Worm (Caenorhabditis elegans): ENCODE measurements around the gene Y51H4A.23.

The Y51H4A.23 gene

ce11 chrIV:16718651-16719050, 4.1 kb upstream of the Y51H4A.23 start:
- TF ChIP-seq ztf-11 (tag; optimal IDR thresholded peaks at IDR 0.05) = no peak
- no peak for TF ChIP-seq ceh-16 (tag; optimal IDR thresholded peaks at IDR 0.05)
- TF ChIP-seq fkh-10 (GFP tag; optimal IDR thresholded peaks at IDR 0.05) = no peak
- no peak for TF ChIP-seq lsy-12 (tag; optimal IDR thresholded peaks at IDR 0.05)
- TF ChIP-seq hmg-11 (tag; optimal IDR thresholded peaks at IDR 0.05) = no peak
- TF ChIP-seq mdl-1 (tag; optimal IDR thresholded peaks at IDR 0.05) = no peak
- no peak for TF ChIP-seq ceh-28 (tag; optimal IDR thresholded peaks at IDR 0.05)
- no peak for TF ChIP-seq lin-39 (tag; optimal IDR thresholded peaks at IDR 0.05)
- no peak for TF ChIP-seq nhr-77 (tag; optimal IDR thresholded peaks at IDR 0.05)
- TF ChIP-seq ama-1 (optimal IDR thresholded peaks at IDR 0.05) = no peak
- no peak for TF ChIP-seq daf-12 (tag; optimal IDR thresholded peaks at IDR 0.05)
- TF ChIP-seq nhr-23 (tag; optimal IDR thresholded peaks at IDR 0.05) = no peak
- TF ChIP-seq mml-1 (tag; optimal IDR thresholded peaks at IDR 0.05) = no peak
- no peak for TF ChIP-seq ZK546.5 (tag; optimal IDR thresholded peaks at IDR 0.05)
- no peak for TF ChIP-seq ceh-82 (tag; optimal IDR thresholded peaks at IDR 0.05)
- no peak for TF ChIP-seq sea-2 (GFP tag; optimal IDR thresholded peaks at IDR 0.05)
- no peak for TF ChIP-seq R02D3.7 (tag; optimal IDR thresholded peaks at IDR 0.05)
- TF ChIP-seq fos-1 (tag; optimal IDR thresholded peaks at IDR 0.05) = no peak
- no peak for TF ChIP-seq pqm-1 (tag; optimal IDR thresholded peaks at IDR 0.05)

DNA sequence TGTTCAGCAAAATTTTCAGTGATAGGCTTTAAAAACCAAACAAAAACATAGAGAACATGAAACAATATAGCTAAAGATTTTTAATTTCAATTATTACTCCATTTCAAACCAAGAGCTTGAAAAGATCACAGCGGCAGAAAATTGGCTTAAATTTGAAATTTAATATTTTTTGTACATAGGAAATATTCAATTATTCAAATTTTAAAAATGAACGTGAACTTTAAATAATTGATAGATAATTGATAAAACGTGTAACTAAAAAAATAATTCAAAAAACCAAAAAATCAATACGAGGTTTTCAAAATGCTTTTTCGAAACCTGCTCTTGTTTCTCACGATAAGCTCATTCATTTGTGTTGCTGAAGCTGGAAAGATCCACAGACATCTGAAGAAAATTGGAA, 2.3 kb upstream of the Y51H4A.23 start, which contains the start of gene Y51H4A.22:
Gene Y51H4A.22, plus strand, starts transcription at position 301 of the 400 bp plus-strand sequence.
- TF ChIP-seq nfya-1 (tag; optimal IDR thresholded peaks at IDR 0.05; ENCODE audit: insufficient read depth) = no peak
- TF ChIP-seq hmg-11 (tag; optimal IDR thresholded peaks at IDR 0.05) = no peak
- TF ChIP-seq mdl-1 (tag; optimal IDR thresholded peaks at IDR 0.05) = no peak
- TF ChIP-seq nhr-11 (tag; optimal IDR thresholded peaks at IDR 0.05) = no peak
- no peak for TF ChIP-seq elt-2 (tag; optimal IDR thresholded peaks at IDR 0.05)
- no peak for TF ChIP-seq unc-39 (tag; optimal IDR thresholded peaks at IDR 0.05)
- no peak for TF ChIP-seq ZK546.5 (tag; optimal IDR thresholded peaks at IDR 0.05)

- TF ChIP-seq unc-62 (GFP tag; optimal IDR thresholded peaks at IDR 0.05) = no peak
- no peak for TF ChIP-seq sea-2 (GFP tag; optimal IDR thresholded peaks at IDR 0.05)
Measured at ce11 chrIV:16722000-16722607, 612 bp upstream of the Y51H4A.23 start.

DNA sequence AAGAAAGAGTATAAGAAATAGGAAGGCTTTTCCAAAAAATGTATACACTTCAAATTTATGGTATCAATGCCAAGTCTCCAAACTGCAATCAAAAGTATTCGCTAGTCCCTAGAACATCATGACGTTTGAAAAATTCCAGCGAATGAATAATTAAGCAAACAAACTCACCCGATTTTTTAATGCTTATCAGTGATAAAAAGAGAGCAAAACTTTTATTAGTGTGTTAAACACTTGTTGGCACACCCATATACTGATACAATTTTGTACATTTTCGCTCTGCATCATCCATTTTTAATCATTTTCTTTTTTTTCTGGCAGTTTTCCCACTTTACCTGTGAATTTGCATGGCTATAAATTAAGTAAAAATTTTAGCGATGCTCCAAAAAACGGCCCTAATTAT, 13.2 kb downstream of the Y51H4A.23 start, which contains the start of gene Y51H4A.25:
Gene Y51H4A.25, plus strand, starts transcription at position 373 of the 400 bp plus-strand sequence.
- TF ChIP-seq pha-4 (tag; optimal IDR thresholded peaks at IDR 0.05) (peak; percentile 18), snpc-4 (tag; optimal IDR thresholded peaks at IDR 0.05) (no peak), fkh-10 (GFP tag; optimal IDR thresholded peaks at IDR 0.05) (no peak), pqm-1 (tag; optimal IDR thresholded peaks at IDR 0.05) (peak; percentile 63), nhr-43 (tag; optimal IDR thresholded peaks at IDR 0.05; ENCODE audit: poor library complexity, severe bottlenecking) (no peak), nhr-77 (tag; optimal IDR thresholded peaks at IDR 0.05) (no peak), R02D3.7 (tag; optimal IDR thresholded peaks at IDR 0.05) (no peak), daf-12 (tag; optimal IDR thresholded peaks at IDR 0.05) (no peak), nhr-11 (tag; optimal IDR thresholded peaks at IDR 0.05) (no peak), elt-2 (tag; optimal IDR thresholded peaks at IDR 0.05) (peak; percentile 60), tbx-2 (tag; optimal IDR thresholded peaks at IDR 0.05) (no peak), lin-39 (tag; optimal IDR thresholded peaks at IDR 0.05) (no peak), hmg-11 (tag; optimal IDR thresholded peaks at IDR 0.05) (no peak), ceh-82 (tag; optimal IDR thresholded peaks at IDR 0.05) (no peak), eor-1 (tag; optimal IDR thresholded peaks at IDR 0.05) (no peak)

DNA sequence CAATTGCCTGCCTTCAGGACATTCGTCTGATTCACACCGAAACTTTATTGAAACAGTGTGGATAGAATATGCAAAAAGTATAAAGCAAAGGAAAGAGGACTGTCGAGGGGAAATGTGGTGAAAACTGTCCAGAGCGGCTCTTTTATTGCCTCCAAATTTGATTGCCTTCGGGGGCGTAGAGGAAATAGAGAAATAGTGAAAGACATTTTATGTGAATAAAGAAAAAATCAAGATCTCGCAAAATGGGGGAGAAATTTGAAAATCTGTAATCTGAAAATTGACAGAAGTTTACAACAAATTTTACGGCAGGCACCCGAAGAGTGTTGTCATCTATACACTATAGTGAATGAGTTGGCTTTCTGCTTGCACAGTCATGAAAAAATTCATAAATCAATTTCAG, 18.1 kb downstream of the Y51H4A.23 start, which contains the start of gene Y51H4A.24:
Gene Y51H4A.24, minus strand, starts transcription at position 101 of the 400 bp plus-strand sequence.
- TF ChIP-seq hmg-11 (tag; optimal IDR thresholded peaks at IDR 0.05) (no peak), nfya-1 (tag; optimal IDR thresholded peaks at IDR 0.05; ENCODE audit: insufficient read depth) (no peak), nhr-67 (tag; optimal IDR thresholded peaks at IDR 0.05) (no peak), fkh-2 (tag; optimal IDR thresholded peaks at IDR 0.05) (no peak), skn-1 (tag; optimal IDR thresholded peaks at IDR 0.05) (no peak), ceh-9 (tag; optimal IDR thresholded peaks at IDR 0.05) (no peak), ZK546.5 (tag; optimal IDR thresholded peaks at IDR 0.05) (no peak), nhr-237 (tag; optimal IDR thresholded peaks at IDR 0.05) (no peak), egl-27 (tag; optimal IDR thresholded peaks at IDR 0.05) (no peak), nhr-11 (tag; optimal IDR thresholded peaks at IDR 0.05) (no peak), lin-39 (tag; optimal IDR thresholded peaks at IDR 0.05) (no peak), nhr-77 (tag; optimal IDR thresholded peaks at IDR 0.05) (no peak), elt-1 (tag; optimal IDR thresholded peaks at IDR 0.05) (no peak), R02D3.7 (tag; optimal IDR thresholded peaks at IDR 0.05) (no peak), fos-1 (tag; optimal IDR thresholded peaks at IDR 0.05) (no peak), jun-1 (tag; optimal IDR thresholded peaks at IDR 0.05) (no peak), lsy-12 (tag; optimal IDR thresholded peaks at IDR 0.05) (no peak), pqm-1 (tag; optimal IDR thresholded peaks at IDR 0.05) (no peak), nhr-23 (tag; optimal IDR thresholded peaks at IDR 0.05) (no peak)
